Worm (Caenorhabditis elegans) whole organism, L4/young adult: ENCODE data around the gene let-23.
A peak's percentile ranks its signal among the peaks of the same experiment; 100 is the strongest.

Experiments used
- W03F9.2 ChIP-seq: fragments of 150-350 bp; optimal IDR thresholded peaks from 2 replicates; lab custom pipeline; 2014; ENCODE audit warnings: missing biosample characterization, missing genetic modification characterization
- dao-5 ChIP-seq: sonication (generic microtip); optimal IDR thresholded peaks from 2 replicates; lab custom pipeline; 2016; ENCODE audit warnings: missing genotype, missing genetic modification characterization, moderate library complexity, missing compliant biosample characterization
- him-1 ChIP-seq: sonication (generic microtip); optimal IDR thresholded peaks from 2 replicates; lab custom pipeline; 2016; ENCODE audit warnings: missing genotype, missing genetic modification reagents, missing genetic modification characterization, missing compliant biosample characterization

let-23 gene

ce11 chrII:9170851-9171250 lies 26.5 kb upstream of the let-23 start:
- TF ChIP-seq him-1 = no peak
- TF ChIP-seq dao-5 = no peak
- no peak for TF ChIP-seq W03F9.2 (tag; lab: Kevin White, UChicago)

- no peak for TF ChIP-seq W03F9.2 (tag; lab: Kevin White, UChicago)
- TF ChIP-seq dao-5 = no peak
- TF ChIP-seq him-1 = no peak
These were observed 25.7 kb upstream of the let-23 start for ce11 chrII:9171466-9172187.

- TF ChIP-seq dao-5 (no peak), him-1 (no peak), W03F9.2 (tag; lab: Kevin White, UChicago) (no peak)
These were observed 24.5 kb upstream of the let-23 start, which contains the start of gene T23G7.2 for ce11 chrII:9172849-9173248. Gene T23G7.2, minus strand, starts transcription at chrII:9172949.

ce11 chrII:9173471-9173870 lies 23.8 kb upstream of the let-23 start:
- TF ChIP-seq dao-5 = no peak
- TF ChIP-seq W03F9.2 (tag; lab: Kevin White, UChicago) = no peak
- TF ChIP-seq him-1 = no peak

ce11 chrII:9176523-9176922 lies 20.8 kb upstream of the let-23 start:
- no peak for TF ChIP-seq W03F9.2 (tag; lab: Kevin White, UChicago)
- TF ChIP-seq him-1 = no peak
- no peak for TF ChIP-seq dao-5

ce11 chrII:9177080-9177479 lies 20.2 kb upstream of the let-23 start, which contains the start of the genes sec-5 and pir-1:
Gene sec-5, minus strand, starts transcription at chrII:9177152.
Gene pir-1, plus strand, starts transcription at chrII:9177300.
- TF ChIP-seq him-1 (no peak), dao-5 (no peak), W03F9.2 (tag; lab: Kevin White, UChicago) (peak; percentile 11)

- no peak for TF ChIP-seq him-1
- no peak for TF ChIP-seq W03F9.2 (tag; lab: Kevin White, UChicago)
- no peak for TF ChIP-seq dao-5
These were observed 18.5 kb upstream of the let-23 start for ce11 chrII:9178811-9179210.

- TF ChIP-seq him-1 (no peak), W03F9.2 (tag; lab: Kevin White, UChicago) (no peak), dao-5 (no peak)
These were observed 16.2 kb upstream of the let-23 start for ce11 chrII:9181155-9181554.

- TF ChIP-seq W03F9.2 (tag; lab: Kevin White, UChicago) (no peak), him-1 (no peak), dao-5 (no peak)
These were observed 11.4 kb upstream of the let-23 start for ce11 chrII:9185915-9186314.

- TF ChIP-seq him-1 = no peak
- TF ChIP-seq W03F9.2 (tag; lab: Kevin White, UChicago) = no peak
- no peak for TF ChIP-seq dao-5
These were observed 8.9 kb upstream of the let-23 start, which contains the start of gene sym-2 for ce11 chrII:9188380-9188779. Gene sym-2, minus strand, starts transcription at chrII:9188480.

- no peak for TF ChIP-seq dao-5
- TF ChIP-seq W03F9.2 (tag; lab: Kevin White, UChicago) = no peak
- TF ChIP-seq him-1 = no peak
These were observed 7.7 kb upstream of the let-23 start for ce11 chrII:9189648-9190047.

ce11 chrII:9190513-9191099 lies 6.7 kb upstream of the let-23 start:
- TF ChIP-seq dao-5 (no peak), W03F9.2 (tag; lab: Kevin White, UChicago) (no peak), him-1 (no peak)

ce11 chrII:9194195-9194594 lies 3.1 kb upstream of the let-23 start, which contains the start of gene twk-4:
Gene twk-4, minus strand, starts transcription at chrII:9194295.
- no peak for TF ChIP-seq him-1
- TF ChIP-seq dao-5 = no peak
- no peak for TF ChIP-seq W03F9.2 (tag; lab: Kevin White, UChicago)

ce11 chrII:9196325-9196724 lies 987 bp upstream of the let-23 start:
- TF ChIP-seq W03F9.2 (tag; lab: Kevin White, UChicago) (peak; percentile 44), dao-5 (no peak)

- TF ChIP-seq W03F9.2 (tag; lab: Kevin White, UChicago) (no peak), dao-5 (no peak), him-1 (no peak)
These were observed 12.8 kb downstream of the let-23 start, which contains the start of gene ZK1067.4 for ce11 chrII:9210076-9210475. Gene ZK1067.4, plus strand, starts transcription at chrII:9210376.
